Worm (Caenorhabditis elegans): ENCODE data around the gene C55B6.5.

ce11 chrX:7177341-7177740, 27.8 kb downstream of the C55B6.5 start, which contains the start of gene F43E12.1:
- TF ChIP-seq tbx-37 (GFP tag; conservative IDR thresholded peaks at IDR 0.05) (no peak), hnd-1 (tag; optimal IDR thresholded peaks at IDR 0.05) (no peak)

Data from whole organism, early embryonic.